Worm (Caenorhabditis elegans): Measurements from ENCODE around the gene par-3.

ce11 chrIII:5642692-5643091 lies 21.3 kb upstream of the par-3 start:
- TF ChIP-seq unc-130 (tag; optimal IDR thresholded peaks at IDR 0.05) (no peak), zag-1 (tag; optimal IDR thresholded peaks at IDR 0.05) (no peak), ztf-11 (tag; optimal IDR thresholded peaks at IDR 0.05) (no peak), lin-14 (GFP tag; optimal IDR thresholded peaks at IDR 0.05) (peak; percentile 5)
